Fruit fly (Drosophila melanogaster): ENCODE results near the gene Chsy.

The Chsy gene

dm6 chrX:15582853-15583252, 10.5 kb downstream of the Chsy start, which contains the start of the genes CG9215 and CG8097 (continued):
- TF ChIP-seq Lhr (GFP tag; optimal IDR thresholded peaks at IDR 0.05), result peak; percentile 36
- TF ChIP-seq da (GFP tag; optimal IDR thresholded peaks at IDR 0.05), result no peak
- TF ChIP-seq gcm2 (GFP tag; optimal IDR thresholded peaks at IDR 0.05), result no peak
- TF ChIP-seq ranshi (GFP tag; IDR thresholded peaks at IDR 0.05), result no peak
- TF ChIP-seq lov (optimal IDR thresholded peaks at IDR 0.05), result no peak
- TF ChIP-seq lov (GFP tag; IDR thresholded peaks at IDR 0.05), result no peak
- TF ChIP-seq CG15696 (tag; optimal IDR thresholded peaks at IDR 0.05), result peak; percentile 33
- TF ChIP-seq D (optimal IDR thresholded peaks at IDR 0.05), result no peak
- TF ChIP-seq D (GFP tag; optimal IDR thresholded peaks at IDR 0.05), result no peak
- TF ChIP-seq CG1529 (GFP tag; optimal IDR thresholded peaks at IDR 0.05), result no peak
- peak; percentile 59 for TF ChIP-seq HLH54F (GFP tag; optimal IDR thresholded peaks at IDR 0.05)
- peak; percentile 53 for TF ChIP-seq Nf-YC (tag; optimal IDR thresholded peaks at IDR 0.05)
- TF ChIP-seq CG3838 (GFP tag; optimal IDR thresholded peaks at IDR 0.05), result no peak
- TF ChIP-seq tgo (GFP tag; IDR thresholded peaks at IDR 0.05), result no peak
- no peak for TF ChIP-seq sr (GFP tag; IDR thresholded peaks at IDR 0.05)
- TF ChIP-seq HLH3B (GFP tag; IDR thresholded peaks at IDR 0.05), result no peak
- TF ChIP-seq scrt (GFP tag; optimal IDR thresholded peaks at IDR 0.05), result no peak
- TF ChIP-seq YL-1 (GFP tag; optimal IDR thresholded peaks at IDR 0.05), result peak; percentile 64
- TF ChIP-seq Atf-2 (GFP tag; optimal IDR thresholded peaks at IDR 0.05), result no peak
- TF ChIP-seq CG3163 (GFP tag; optimal IDR thresholded peaks at IDR 0.05), result no peak
- peak; percentile 85; the same call in 2 of the 3 replicates for TF ChIP-seq mld (GFP tag; IDR thresholded peaks at IDR 0.05; ENCODE audit: partially characterized antibody)
- TF ChIP-seq caup (GFP tag; optimal IDR thresholded peaks at IDR 0.05; ENCODE audit: severe bottlenecking), result no peak
- no peak for TF ChIP-seq CG6765 (GFP tag; optimal IDR thresholded peaks at IDR 0.05)
- TF ChIP-seq jumu (GFP tag; optimal IDR thresholded peaks at IDR 0.05), result peak; percentile 5
- peak; percentile 5 for TF ChIP-seq CG8944 (GFP tag; optimal IDR thresholded peaks at IDR 0.05)
- TF ChIP-seq gem (tag; optimal IDR thresholded peaks at IDR 0.05), result no peak
- peak; percentile 83 for TF ChIP-seq bbx (GFP tag; IDR thresholded peaks at IDR 0.05; ENCODE audit: partially characterized antibody)
- TF ChIP-seq chinmo (GFP tag; IDR thresholded peaks at IDR 0.05; ENCODE audit: partially characterized antibody), result peak; percentile 34; the same call in 1 of the 4 replicates
- TF ChIP-seq unpg (GFP tag; optimal IDR thresholded peaks at IDR 0.05), result no peak
- TF ChIP-seq slbo (GFP tag; IDR thresholded peaks at IDR 0.05), result peak; percentile 53; the same call in 1 of the 2 replicates
- TF ChIP-seq fd3F (GFP tag; optimal IDR thresholded peaks at IDR 0.05), result no peak
- TF ChIP-seq ab (GFP tag; optimal IDR thresholded peaks at IDR 0.05), result no peak
- peak; percentile 96 for TF ChIP-seq HLH4C (GFP tag; IDR thresholded peaks at IDR 0.05; ENCODE audit: partially characterized antibody)
- no peak for TF ChIP-seq CG16779 (GFP tag; IDR thresholded peaks at IDR 0.05)
- peak; percentile 1 for TF ChIP-seq MESR4 (GFP tag; optimal IDR thresholded peaks at IDR 0.05)
- TF ChIP-seq CG4617 (GFP tag; optimal IDR thresholded peaks at IDR 0.05; ENCODE audit: borderline replicate concordance), result peak; percentile 39
- no peak for TF ChIP-seq Doc2 (GFP tag; IDR thresholded peaks at IDR 0.05)
- TF ChIP-seq fu2 (GFP tag; optimal IDR thresholded peaks at IDR 0.05), result peak; percentile 36
- no peak for TF ChIP-seq CrebB (tag; optimal IDR thresholded peaks at IDR 0.05)
- TF ChIP-seq ttk (GFP tag; IDR thresholded peaks at IDR 0.05), result no peak
- TF ChIP-seq eve (GFP tag; optimal IDR thresholded peaks at IDR 0.05), result no peak
- no peak for TF ChIP-seq Kr (GFP tag; optimal IDR thresholded peaks at IDR 0.05)
- no peak for TF ChIP-seq yki (optimal IDR thresholded peaks at IDR 0.05)
- no peak for TF ChIP-seq so (GFP tag; IDR thresholded peaks at IDR 0.05)
- peak; percentile 97 for TF ChIP-seq vnd (GFP tag; IDR thresholded peaks at IDR 0.05; ENCODE audit: partially characterized antibody)
- TF ChIP-seq Drgx (GFP tag; IDR thresholded peaks at IDR 0.05), result no peak
- peak; percentile 78 for TF ChIP-seq CG14710 (tag; optimal IDR thresholded peaks at IDR 0.05)
- TF ChIP-seq CG18476 (GFP tag; optimal IDR thresholded peaks at IDR 0.05), result peak; percentile 1
- peak; percentile 97 for TF ChIP-seq knrl (GFP tag; IDR thresholded peaks at IDR 0.05; ENCODE audit: partially characterized antibody)
- TF ChIP-seq Rfx (GFP tag; IDR thresholded peaks at IDR 0.05), result peak; percentile 45; the same call in 1 of the 2 replicates
- peak; percentile 21; the same call in 1 of the 2 replicates for TF ChIP-seq Xrp1 (GFP tag; IDR thresholded peaks at IDR 0.05)
- TF ChIP-seq zfh1 (GFP tag; IDR thresholded peaks at IDR 0.05), result no peak

Data from whole organism, embryonic.